Worm (Caenorhabditis elegans): ENCODE measurements around the gene sup-18.

sup-18 gene

DNA sequence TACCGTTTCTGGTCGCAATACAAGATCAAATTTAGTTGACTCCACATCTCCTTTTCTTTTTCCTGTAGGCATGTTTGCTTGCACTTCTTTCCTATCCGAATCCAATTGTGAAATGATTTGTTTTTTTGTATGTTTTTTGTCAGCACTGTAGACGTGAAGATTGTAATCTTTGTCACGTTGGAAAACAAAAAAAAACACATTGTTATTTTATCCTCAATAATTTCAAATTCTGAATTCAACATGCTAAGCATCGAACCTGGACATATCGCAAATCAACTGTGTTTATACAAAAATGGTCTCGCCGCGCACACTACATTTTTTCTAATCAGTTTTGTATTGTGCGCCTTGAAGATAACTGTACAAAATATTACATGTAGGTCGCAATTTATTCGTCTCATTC, 34.8 kb upstream of the sup-18 start, which contains the start of gene ZK688.12 (continued):
- no peak for TF ChIP-seq B0035.1 (tag; optimal IDR thresholded peaks at IDR 0.05)
- TF ChIP-seq bed-1 (GFP tag; IDR thresholded peaks at IDR 0.05) = no peak
- TF ChIP-seq sdz-38 (tag; optimal IDR thresholded peaks at IDR 0.05) = no peak
- TF ChIP-seq gei-17 (GFP tag; optimal IDR thresholded peaks at IDR 0.05) = no peak

DNA sequence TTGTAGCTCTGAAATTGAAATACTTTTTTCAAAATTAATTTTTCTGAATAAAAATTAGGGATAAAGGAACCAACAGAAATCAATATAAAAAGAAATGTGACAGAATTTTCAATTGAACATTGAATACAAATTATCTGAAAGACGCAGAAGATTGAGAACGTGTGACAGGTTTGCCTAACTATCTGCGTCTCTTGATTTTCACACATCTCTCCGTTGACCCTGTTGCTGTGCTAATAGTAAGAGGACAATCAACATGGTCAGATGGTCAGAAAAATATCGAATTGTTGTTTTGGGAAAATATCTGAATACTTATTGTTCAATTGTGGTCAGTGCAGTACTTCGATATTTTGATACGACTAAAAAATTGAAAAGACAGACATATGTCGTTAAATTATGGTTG, 32.9 kb upstream of the sup-18 start, which contains the start of gene ZK688.7:
Gene ZK688.7, minus strand, starts transcription at position 14 of the 400 bp plus-strand sequence.
- TF ChIP-seq hmg-1.2 (GFP tag; IDR thresholded peaks at IDR 0.05) (peak; percentile 85), bed-2 (GFP tag; IDR thresholded peaks at IDR 0.05) (no peak), lag-1 (GFP tag; IDR thresholded peaks at IDR 0.05) (no peak), attf-6 (GFP tag; IDR thresholded peaks at IDR 0.05) (no peak), fkh-3 (tag; optimal IDR thresholded peaks at IDR 0.05) (no peak), attf-5 (GFP tag; optimal IDR thresholded peaks at IDR 0.05) (peak; percentile 68), nhr-80 (tag; optimal IDR thresholded peaks at IDR 0.05) (peak; percentile 25), unc-130 (GFP tag; optimal IDR thresholded peaks at IDR 0.05) (no peak), B0336.3 (GFP tag; IDR thresholded peaks at IDR 0.05) (no peak)

DNA sequence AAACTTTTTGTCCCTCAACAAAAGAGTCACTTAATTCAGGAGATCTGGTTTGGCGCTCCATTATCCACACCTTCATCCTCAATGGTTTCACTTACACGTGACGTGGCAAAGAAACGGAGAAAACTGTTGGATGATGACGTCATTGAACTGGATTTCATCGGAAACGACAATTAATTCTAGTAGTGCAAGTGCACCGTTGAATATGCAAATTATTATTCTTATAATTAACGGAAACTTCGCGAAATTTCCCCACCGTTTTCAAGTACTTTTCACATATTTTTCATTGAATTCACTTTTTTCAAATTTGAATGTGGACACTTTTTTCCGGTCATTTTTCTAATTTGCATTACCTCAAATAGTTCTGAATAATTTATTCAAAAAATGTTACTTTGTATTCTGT, 30.6 kb upstream of the sup-18 start, which contains the start of gene ZK688.1:
Gene ZK688.1, plus strand, starts transcription at position 301 of the 400 bp plus-strand sequence.
- TF ChIP-seq cebp-1 (GFP tag; IDR thresholded peaks at IDR 0.05) (no peak), cebp-1 (tag; optimal IDR thresholded peaks at IDR 0.05) (no peak), chd-7 (tag; optimal IDR thresholded peaks at IDR 0.05) (no peak), ztf-26 (tag; optimal IDR thresholded peaks at IDR 0.05) (no peak), ztf-18 (tag; optimal IDR thresholded peaks at IDR 0.05) (no peak), let-526 (GFP tag; IDR thresholded peaks at IDR 0.05) (no peak), madf-8 (GFP tag; conservative IDR thresholded peaks at IDR 0.05) (no peak), C17E4.6 (GFP tag; IDR thresholded peaks at IDR 0.05) (no peak), hlh-26 (GFP tag; conservative IDR thresholded peaks at IDR 0.05) (no peak), him-1 (tag; optimal IDR thresholded peaks at IDR 0.05) (no peak), die-1 (tag; optimal IDR thresholded peaks at IDR 0.05) (no peak), bed-1 (GFP tag; IDR thresholded peaks at IDR 0.05) (no peak), zfh-2 (GFP tag; conservative IDR thresholded peaks at IDR 0.05) (no peak), ceh-79 (tag; optimal IDR thresholded peaks at IDR 0.05) (no peak), tbp1 (GFP tag; optimal IDR thresholded peaks at IDR 0.05) (no peak)

DNA sequence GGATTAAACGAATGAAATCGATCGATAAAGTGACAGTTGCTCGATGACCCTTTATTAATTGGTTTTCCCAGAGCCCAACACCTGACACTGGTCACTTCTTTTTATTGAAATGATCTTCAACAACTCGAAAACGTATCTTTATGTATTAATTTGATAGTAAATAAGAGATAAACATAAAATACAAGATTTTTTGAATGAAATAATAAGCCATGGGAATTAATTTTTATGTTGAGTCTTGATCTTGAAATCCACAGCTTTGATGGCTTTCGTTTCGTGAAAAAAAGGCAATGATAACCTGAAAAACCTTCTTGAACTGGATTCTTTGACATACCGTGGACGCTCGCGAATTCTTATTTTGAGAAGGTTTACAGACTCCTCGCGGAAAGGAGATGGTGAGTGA, 28.8 kb upstream of the sup-18 start, which contains the start of gene pcp-5:
Gene pcp-5, minus strand, starts transcription at position 101 of the 400 bp plus-strand sequence.
- TF ChIP-seq B0019.2 (GFP tag; conservative IDR thresholded peaks at IDR 0.05) (no peak), T26A5.8 (tag; optimal IDR thresholded peaks at IDR 0.05) (no peak), ztf-25 (GFP tag; IDR thresholded peaks at IDR 0.05) (no peak), F57C9.4 (tag; optimal IDR thresholded peaks at IDR 0.05) (no peak), B0261.1 (tag; optimal IDR thresholded peaks at IDR 0.05) (no peak)

DNA sequence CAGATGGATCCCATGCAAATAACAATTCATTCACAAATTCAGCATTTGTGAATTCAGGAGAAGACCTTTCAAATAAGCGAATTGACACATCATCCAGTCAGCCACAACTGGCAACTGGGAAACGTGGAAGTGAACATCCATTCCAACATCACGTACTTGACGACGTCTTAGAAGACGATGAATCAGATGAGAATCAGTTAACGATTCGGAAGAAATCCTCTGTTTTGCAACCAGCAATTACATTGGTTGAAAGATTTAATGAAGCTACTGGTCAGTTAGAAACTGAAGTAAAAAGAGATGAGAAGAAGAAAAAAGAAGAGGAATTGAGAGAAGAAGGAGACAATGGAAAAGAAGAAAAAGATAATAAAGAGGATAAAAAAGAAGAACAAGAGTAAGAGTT, 24.7 kb upstream of the sup-18 start:
- TF ChIP-seq ama-1 (optimal IDR thresholded peaks at IDR 0.05) (no peak), ama-1 (GFP tag; optimal IDR thresholded peaks at IDR 0.05) (no peak), rec-8 (tag; optimal IDR thresholded peaks at IDR 0.05) (no peak), ztf-6 (GFP tag; IDR thresholded peaks at IDR 0.05) (no peak), C06A6.2 (GFP tag; conservative IDR thresholded peaks at IDR 0.05) (no peak), somi-1 (GFP tag; optimal IDR thresholded peaks at IDR 0.05) (no peak), B0035.1 (tag; optimal IDR thresholded peaks at IDR 0.05) (no peak), egl-44 (GFP tag; IDR thresholded peaks at IDR 0.05) (no peak), xnd-1 (tag; optimal IDR thresholded peaks at IDR 0.05) (no peak), zfh-2 (GFP tag; conservative IDR thresholded peaks at IDR 0.05) (no peak), dox-1 (GFP tag; IDR thresholded peaks at IDR 0.05) (no peak), unc-130 (GFP tag; optimal IDR thresholded peaks at IDR 0.05) (no peak), cebp-1 (GFP tag; IDR thresholded peaks at IDR 0.05) (no peak), cebp-1 (tag; optimal IDR thresholded peaks at IDR 0.05) (no peak), F55B11.4 (tag; optimal IDR thresholded peaks at IDR 0.05; ENCODE audit: borderline replicate concordance, insufficient read depth) (no peak), hrde-1 (tag; optimal IDR thresholded peaks at IDR 0.05; ENCODE audit: borderline replicate concordance) (no peak), lin-35 (GFP tag; optimal IDR thresholded peaks at IDR 0.05) (no peak)

Measured in whole organism, young adult.